Fruit fly (Drosophila melanogaster): Measurements from ENCODE around the gene CG14104.

- TF ChIP-seq CG8478 (optimal IDR thresholded peaks at IDR 0.05) (no peak), pan (optimal IDR thresholded peaks at IDR 0.05) (no peak), Dll (optimal IDR thresholded peaks at IDR 0.05) (no peak), psq (optimal IDR thresholded peaks at IDR 0.05) (no peak)
Measured at dm6 chr3L:19807103-19807502, at the start of gene CG14104, which contains the start of gene Kap-alpha1.
